Worm (Caenorhabditis elegans) whole organism, L3 larva: ENCODE results near the gene ZK632.10.

Source experiments
- ceh-28 ChIP-seq: fragments of 150-350 bp; optimal IDR thresholded peaks from 2 replicates; lab custom pipeline; 2014; ENCODE audit warnings: missing biosample characterization, missing genetic modification reagents, missing genetic modification characterization
- ceh-82 ChIP-seq: fragments of 150-350 bp; optimal IDR thresholded peaks from 2 replicates; lab custom pipeline; 2014; ENCODE audit warnings: missing biosample characterization, missing genetic modification characterization
- egl-27 ChIP-seq: sonication (generic microtip); optimal IDR thresholded peaks from 4 replicates; lab custom pipeline; 2017; ENCODE audit warnings: missing biosample characterization, missing genetic modification reagents, missing genetic modification characterization
- nhr-28 ChIP-seq: fragments of 150-350 bp; optimal IDR thresholded peaks from 2 replicates; lab custom pipeline; 2014; ENCODE audit warnings: missing biosample characterization, missing genetic modification characterization
- unc-39 ChIP-seq: sonication (generic microtip); optimal IDR thresholded peaks from 4 replicates; lab custom pipeline; 2017; ENCODE audit warnings: missing biosample characterization, missing genetic modification characterization
- unc-62 ChIP-seq: fragments of 150-350 bp; sonication (generic microtip); optimal IDR thresholded peaks from 4 replicates; lab custom pipeline; 2014; ENCODE audit warnings: missing biosample characterization, missing genetic modification reagents, missing genetic modification characterization
- zag-1 ChIP-seq: fragments of 150-350 bp; optimal IDR thresholded peaks from 2 replicates; lab custom pipeline; 2014; ENCODE audit warnings: missing biosample characterization, missing genetic modification characterization

ce11 chrIII:9857110-9857509, 29.6 kb upstream of the ZK632.10 start:
- TF ChIP-seq unc-39 (tag; lab: Kevin White, UChicago) (no peak), zag-1 (no peak), unc-62 (GFP tag; lab: Kevin White, UChicago) (no peak), ceh-28 (tag; lab: Kevin White, UChicago) (no peak), ceh-82 (tag; lab: Kevin White, UChicago) (no peak), egl-27 (no peak), nhr-28 (tag; lab: Kevin White, UChicago) (no peak)
